Worm (Caenorhabditis elegans) whole organism, mixed stage, embryonic: ENCODE results near the gene rpl-20.
A peak's percentile ranks its signal among the peaks of the same experiment; 100 is the strongest.
"Not testable (repeated sequence)": the region's sequence is repeated elsewhere in the genome, so short reads cannot be mapped to it uniquely, and the experiment has no call there.

Experiments used
- M03D4.4 ChIP-seq: sonication (generic microtip); optimal IDR thresholded peaks from 2 replicates; lab custom pipeline; 2017; ENCODE audit warnings: mild to moderate bottlenecking, missing genetic modification characterization, missing compliant biosample characterization
- bed-3 ChIP-seq: fragments of 200-800 bp; sonication (Bioruptor generic); optimal IDR thresholded peaks from 3 replicates; lab custom pipeline; 2018; ENCODE audit warnings: mild to moderate bottlenecking, missing genetic modification characterization, moderate library complexity, missing compliant biosample characterization
- blmp-1 ChIP-seq: fragments of 150-350 bp; optimal IDR thresholded peaks from 2 replicates; lab custom pipeline; 2014; ENCODE audit warnings: missing biosample characterization, missing genetic modification characterization
- ceh-39 ChIP-seq: fragments of 150-350 bp; optimal IDR thresholded peaks from 2 replicates; lab custom pipeline; 2014; ENCODE audit warnings: missing biosample characterization, missing genetic modification characterization
- ceh-83 ChIP-seq: fragments of 200-800 bp; sonication (Bioruptor generic); optimal IDR thresholded peaks from 2 replicates; lab custom pipeline; 2018; ENCODE audit warnings: mild to moderate bottlenecking, missing genetic modification characterization, missing compliant biosample characterization
- ces-1 ChIP-seq: fragments of 150-350 bp; optimal IDR thresholded peaks from 2 replicates; lab custom pipeline; 2014; ENCODE audit warnings: missing biosample characterization, missing genetic modification reagents, missing genetic modification characterization
- drap-1 ChIP-seq: fragments of 200-800 bp; sonication (Bioruptor generic); optimal IDR thresholded peaks from 3 replicates; lab custom pipeline; 2018; ENCODE audit warnings: mild to moderate bottlenecking, missing genetic modification characterization, missing compliant biosample characterization
- elt-1 ChIP-seq: sonication (generic microtip); optimal IDR thresholded peaks from 2 replicates; lab custom pipeline; 2017; ENCODE audit warnings: missing genetic modification characterization, mild to moderate bottlenecking, missing compliant biosample characterization, antibody characterized with exemption, moderate library complexity, borderline replicate concordance; ENCODE audit not compliant: insufficient read depth
- elt-3 ChIP-seq: fragments of 150-350 bp; optimal IDR thresholded peaks from 2 replicates; lab custom pipeline; 2014; ENCODE audit warnings: missing biosample characterization, missing genetic modification characterization
- flh-1 ChIP-seq: fragments of 200-800 bp; sonication (Bioruptor generic); optimal IDR thresholded peaks from 2 replicates; lab custom pipeline; 2018; ENCODE audit warnings: mild to moderate bottlenecking, missing genetic modification characterization, moderate library complexity, missing compliant biosample characterization
- ham-2 ChIP-seq: fragments of 200-800 bp; sonication (Bioruptor generic); optimal IDR thresholded peaks from 2 replicates; lab custom pipeline; 2018; ENCODE audit warnings: mild to moderate bottlenecking, missing genetic modification characterization, missing compliant biosample characterization
- hlh-1 ChIP-seq: fragments of 150-350 bp; optimal IDR thresholded peaks from 2 replicates; lab custom pipeline; 2014; ENCODE audit warnings: missing biosample characterization, missing genetic modification reagents, missing genetic modification characterization
- lin-32 ChIP-seq: fragments of 200-800 bp; sonication (Bioruptor generic); optimal IDR thresholded peaks from 2 replicates; lab custom pipeline; 2018; ENCODE audit warnings: mild to moderate bottlenecking, missing genetic modification characterization, missing compliant biosample characterization
- lsy-2 ChIP-seq: fragments of 150-350 bp; optimal IDR thresholded peaks from 2 replicates; lab custom pipeline; 2014; ENCODE audit warnings: missing biosample characterization, missing genetic modification characterization
- mep-1 ChIP-seq: fragments of 150-350 bp; optimal IDR thresholded peaks from 2 replicates; lab custom pipeline; 2017; ENCODE audit warnings: missing biosample characterization, missing genetic modification reagents, missing genetic modification characterization, inconsistent platforms
- mls-2 ChIP-seq: sonication (generic microtip); optimal IDR thresholded peaks from 2 replicates; lab custom pipeline; 2016; ENCODE audit warnings: mild to moderate bottlenecking, missing genetic modification characterization, moderate library complexity, missing compliant biosample characterization
- nhr-12 ChIP-seq: fragments of 150-350 bp; optimal IDR thresholded peaks from 2 replicates; lab custom pipeline; 2014; ENCODE audit warnings: missing biosample characterization, missing genetic modification characterization
- nhr-2 ChIP-seq: fragments of 150-350 bp; optimal IDR thresholded peaks from 2 replicates; lab custom pipeline; 2014; ENCODE audit warnings: missing biosample characterization, missing genetic modification characterization
- nhr-28 ChIP-seq: fragments of 150-350 bp; optimal IDR thresholded peaks from 2 replicates; lab custom pipeline; 2014; ENCODE audit warnings: missing biosample characterization, missing genetic modification characterization
- pha-4 ChIP-seq: fragments of 150-350 bp; optimal IDR thresholded peaks from 2 replicates; lab custom pipeline; 2018; ENCODE audit warnings: missing biosample characterization, missing genetic modification reagents, missing genetic modification characterization
- snpc-4 ChIP-seq: fragments of 150-350 bp; optimal IDR thresholded peaks from 2 replicates; lab custom pipeline; 2014; ENCODE audit warnings: missing biosample characterization, missing genetic modification characterization
- sptf-1 ChIP-seq: sonication (generic microtip); optimal IDR thresholded peaks from 2 replicates; lab custom pipeline; 2017; ENCODE audit warnings: mild to moderate bottlenecking, missing genetic modification characterization, moderate library complexity, missing compliant biosample characterization
- tbx-8 ChIP-seq: fragments of 200-800 bp; sonication (Bioruptor generic); optimal IDR thresholded peaks from 2 replicates; lab custom pipeline; 2018; ENCODE audit warnings: mild to moderate bottlenecking, missing genetic modification characterization, moderate library complexity, missing compliant biosample characterization
- unc-39 ChIP-seq: fragments of 150-350 bp; optimal IDR thresholded peaks from 2 replicates; lab custom pipeline; 2014; ENCODE audit warnings: missing biosample characterization, missing genetic modification characterization
- unc-62 ChIP-seq: fragments of 150-350 bp; optimal IDR thresholded peaks from 2 replicates; lab custom pipeline; 2014; ENCODE audit warnings: missing biosample characterization, missing genetic modification reagents, missing genetic modification characterization
- ztf-11 ChIP-seq: fragments of 150-350 bp; optimal IDR thresholded peaks from 2 replicates; lab custom pipeline; 2014; ENCODE audit warnings: missing biosample characterization, missing genetic modification characterization

rpl-20 gene

ce11 chrIV:4723687-4724086 is 25.9 kb downstream of the rpl-20 start:
- TF ChIP-seq hlh-1 (tag; lab: Kevin White, UChicago) (no peak), pha-4 (no peak), lin-32 (GFP tag; lab: Kevin White, UChicago) (no peak), ces-1 (no peak), M03D4.4 (tag; lab: Kevin White, UChicago) (no peak), ham-2 (GFP tag; lab: Kevin White, UChicago) (no peak), ztf-11 (tag; lab: Kevin White, UChicago) (no peak), elt-1 (tag; lab: Kevin White, UChicago) (no peak), bed-3 (GFP tag; lab: Kevin White, UChicago) (no peak), ceh-83 (GFP tag; lab: Kevin White, UChicago) (no peak), flh-1 (no peak), ceh-39 (tag; lab: Kevin White, UChicago) (no peak), drap-1 (GFP tag; lab: Kevin White, UChicago) (no peak)

ce11 chrIV:4720522-4720921 is 29.1 kb downstream of the rpl-20 start:
- peak; percentile 61 for TF ChIP-seq lsy-2 (tag; lab: Kevin White, UChicago)
- TF ChIP-seq, all 35 proteins: peak for 1; not testable (repeated sequence) for 34

DNA sequence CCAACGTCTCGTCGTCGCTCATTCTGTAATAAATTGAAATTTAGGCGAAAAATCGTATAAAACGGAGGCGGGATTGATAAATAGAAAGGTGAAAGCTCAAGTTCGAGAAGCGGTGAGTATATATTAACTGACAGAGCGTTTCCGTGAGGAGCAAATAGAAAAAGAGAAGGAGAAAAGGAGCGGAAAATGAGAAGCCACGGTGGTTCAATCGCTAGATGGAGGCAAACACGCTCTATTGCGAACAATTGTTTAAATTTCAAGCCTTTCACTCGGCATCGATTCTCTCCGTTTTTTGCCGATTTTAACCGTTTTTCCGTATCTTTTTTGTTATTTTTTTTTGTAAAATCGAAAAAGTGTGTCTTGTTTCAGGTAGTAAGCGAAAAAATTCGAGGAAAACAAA is 33.8 kb downstream of the rpl-20 start, which contains the start of gene miro-1:
Gene miro-1 (minus strand): TSS at position 23 of the 400 bp plus-strand sequence.
- not testable (repeated sequence) for TF ChIP-seq unc-62; drap-1 (GFP tag; lab: Kevin White, UChicago); elt-1 (tag; lab: Kevin White, UChicago)

DNA sequence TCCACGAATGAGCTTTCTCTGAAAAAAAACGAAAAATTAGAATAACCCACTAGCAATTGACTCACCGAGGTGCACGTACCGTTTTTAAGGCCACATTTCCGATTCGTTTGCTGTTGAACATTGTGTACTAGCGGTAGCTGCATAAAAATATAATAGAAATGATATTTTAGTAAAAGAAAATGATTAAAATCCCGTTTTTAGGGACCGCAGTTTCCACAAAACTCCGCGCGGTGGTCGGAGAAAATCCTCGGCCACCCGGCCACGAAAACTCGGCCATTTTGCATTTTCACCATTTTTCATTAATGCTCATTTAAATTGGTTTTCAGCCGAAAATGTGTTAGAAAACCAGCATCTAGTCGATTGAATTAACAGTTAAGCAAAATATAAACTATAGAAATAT is 37.2 kb downstream of the rpl-20 start, which contains the start of gene yars-2:
Gene yars-2 (minus strand): TSS at position 249 of the 400 bp plus-strand sequence.
- TF ChIP-seq ztf-11 (tag; lab: Kevin White, UChicago) = no peak
- TF ChIP-seq elt-3 (tag; lab: Kevin White, UChicago) = no peak
- peak; percentile 5 for TF ChIP-seq ces-1
- TF ChIP-seq, all 35 proteins: peak for 1

DNA sequence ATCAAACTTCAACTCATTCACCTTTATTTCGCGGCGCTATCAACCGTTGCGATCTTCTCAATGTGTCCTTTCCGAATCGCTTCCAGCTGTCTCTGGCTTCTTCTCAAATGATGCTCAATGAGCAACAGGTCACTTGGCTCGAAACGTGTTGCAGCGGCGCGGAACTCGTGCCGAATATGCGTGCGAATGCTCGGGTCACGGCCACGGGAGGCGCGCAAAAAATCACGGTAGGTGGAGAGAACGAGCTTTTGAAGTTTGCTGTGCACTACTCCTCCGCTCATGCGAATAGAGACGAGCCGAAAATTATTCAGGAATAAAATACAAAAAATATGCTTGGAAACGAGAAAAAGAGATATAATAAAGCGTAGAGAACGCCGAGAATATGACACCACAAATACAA is 39.1 kb downstream of the rpl-20 start, which contains the start of gene cif-1:
Gene cif-1 (minus strand): TSS at position 297 of the 400 bp plus-strand sequence.
- no peak for TF ChIP-seq blmp-1
- no peak for TF ChIP-seq tbx-8 (GFP tag; lab: Kevin White, UChicago)
- TF ChIP-seq ztf-11 (tag; lab: Kevin White, UChicago) = no peak
- no peak for TF ChIP-seq mep-1

ce11 chrIV:4705922-4706321 is 43.7 kb downstream of the rpl-20 start:
- no peak for TF ChIP-seq snpc-4 (tag; lab: Kevin White, UChicago)
- no peak for TF ChIP-seq nhr-12
- no peak for TF ChIP-seq unc-39 (tag; lab: Kevin White, UChicago)
- TF ChIP-seq ceh-39 (tag; lab: Kevin White, UChicago) = no peak
- no peak for TF ChIP-seq pha-4
- no peak for TF ChIP-seq lin-32 (GFP tag; lab: Kevin White, UChicago)
- TF ChIP-seq ztf-11 (tag; lab: Kevin White, UChicago) = no peak
- TF ChIP-seq sptf-1 (tag; lab: Kevin White, UChicago) = no peak
- TF ChIP-seq blmp-1 = no peak
- no peak for TF ChIP-seq tbx-8 (GFP tag; lab: Kevin White, UChicago)
- no peak for TF ChIP-seq mep-1

ce11 chrIV:4705182-4705581 is 44.4 kb downstream of the rpl-20 start:
- TF ChIP-seq nhr-28 (no peak), nhr-2 (tag; lab: Kevin White, UChicago) (no peak), mls-2 (tag; lab: Kevin White, UChicago) (peak; percentile 48), bed-3 (GFP tag; lab: Kevin White, UChicago) (no peak), ceh-39 (tag; lab: Kevin White, UChicago) (no peak), flh-1 (no peak), sptf-1 (tag; lab: Kevin White, UChicago) (peak; percentile 54), ham-2 (GFP tag; lab: Kevin White, UChicago) (peak; percentile 34), drap-1 (GFP tag; lab: Kevin White, UChicago) (no peak), hlh-1 (tag; lab: Kevin White, UChicago) (no peak), elt-3 (tag; lab: Kevin White, UChicago) (no peak), blmp-1 (no peak)
